Fruit fly (Drosophila melanogaster): ENCODE data around the gene CG33493.

- TF ChIP-seq CG12768 (GFP tag; optimal IDR thresholded peaks at IDR 0.05) = no peak
- TF ChIP-seq CG11617 (GFP tag; optimal IDR thresholded peaks at IDR 0.05) = no peak
- TF ChIP-seq bab1 (GFP tag; optimal IDR thresholded peaks at IDR 0.05) = no peak
Measured at dm6 chr3L:10712005-10712404, 19.0 kb upstream of the CG33493 start.
